Fruit fly (Drosophila melanogaster) whole organism, embryonic: ENCODE results near the gene EMC6.

Source experiments
- Aef1 ChIP-seq: fragments of 200-800 bp; sonication (Bioruptor generic); IDR thresholded peaks from 3 replicates; pipeline ENCODE4 v1.3.6; 2022; ENCODE audit warnings: missing biosample characterization, missing genetic modification characterization
- Atf-2 ChIP-seq: fragments of 200-800 bp; sonication (Bioruptor generic); optimal IDR thresholded peaks from 2 replicates; lab custom pipeline; 2016; ENCODE audit warnings: missing biosample characterization, missing genetic modification characterization
- B-H1 ChIP-seq: fragments of 200-800 bp; sonication (Bioruptor generic); IDR thresholded peaks from 3 replicates; pipeline ENCODE4 v1.3.6; 2022; ENCODE audit warnings: missing biosample characterization, missing genetic modification characterization
- CG10321 ChIP-seq: fragments of 200-800 bp; sonication (Bioruptor generic); IDR thresholded peaks from 2 replicates; pipeline ENCODE4 v1.3.6; 2022; ENCODE audit warnings: missing biosample characterization, missing genetic modification characterization
- CG10366 ChIP-seq: fragments of 200-800 bp; sonication (Bioruptor generic); IDR thresholded peaks from 2 replicates; pipeline ENCODE4 v1.3.6; 2022; ENCODE audit warnings: missing biosample characterization, missing genetic modification characterization
- CG10543 ChIP-seq: fragments of 200-800 bp; sonication (Bioruptor generic); optimal IDR thresholded peaks from 3 replicates; lab custom pipeline; 2017; ENCODE audit warnings: missing biosample characterization, mild to moderate bottlenecking, missing genetic modification characterization, moderate library complexity
- CG10565 ChIP-seq: fragments of 200-800 bp; sonication (Bioruptor generic); optimal IDR thresholded peaks from 3 replicates; lab custom pipeline; 2016; ENCODE audit warnings: missing biosample characterization, mild to moderate bottlenecking, missing genetic modification characterization
- CG11085 ChIP-seq: fragments of 200-800 bp; sonication (Bioruptor generic); IDR thresholded peaks from 2 replicates; pipeline ENCODE4 v1.3.6; 2022; ENCODE audit warnings: missing biosample characterization, missing genetic modification characterization
- CG12104 ChIP-seq: fragments of 200-800 bp; sonication (Bioruptor generic); optimal IDR thresholded peaks from 3 replicates; lab custom pipeline; 2016; ENCODE audit warnings: missing biosample characterization, missing genetic modification characterization
- CG15269 ChIP-seq: fragments of 200-800 bp; sonication (Bioruptor generic); optimal IDR thresholded peaks from 2 replicates; lab custom pipeline; 2018; ENCODE audit warnings: missing biosample characterization, mild to moderate bottlenecking, missing genetic modification characterization, moderate library complexity
- CG17568 ChIP-seq: fragments of 200-800 bp; sonication (Bioruptor generic); optimal IDR thresholded peaks from 2 replicates; lab custom pipeline; 2018; ENCODE audit warnings: missing biosample characterization, mild to moderate bottlenecking, missing genetic modification characterization, moderate library complexity
- CG18011 ChIP-seq: fragments of 200-800 bp; sonication (Bioruptor generic); optimal IDR thresholded peaks from 2 replicates; lab custom pipeline; 2017; ENCODE audit warnings: missing biosample characterization, missing genetic modification characterization, mild to moderate bottlenecking, moderate library complexity, missing genotype
- CG18476 ChIP-seq: fragments of 200-800 bp; sonication (Bioruptor generic); optimal IDR thresholded peaks from 2 replicates; lab custom pipeline; 2016; ENCODE audit warnings: missing biosample characterization, mild to moderate bottlenecking, missing genetic modification characterization
- CG18764 ChIP-seq: fragments of 200-800 bp; sonication (Bioruptor generic); optimal IDR thresholded peaks from 3 replicates; lab custom pipeline; 2016; ENCODE audit warnings: missing biosample characterization, missing genetic modification characterization
- CG32772 ChIP-seq: fragments of 200-800 bp; sonication (Bioruptor generic); IDR thresholded peaks from 2 replicates; pipeline ENCODE4 v1.3.6; 2022; ENCODE audit warnings: missing biosample characterization, missing genetic modification characterization
- CG3838 ChIP-seq: fragments of 200-800 bp; sonication (Bioruptor generic); optimal IDR thresholded peaks from 3 replicates; lab custom pipeline; 2016; ENCODE audit warnings: missing biosample characterization, missing genetic modification characterization
- CG43689 ChIP-seq: fragments of 200-800 bp; sonication (Bioruptor generic); IDR thresholded peaks from 2 replicates; pipeline ENCODE4 v1.3.6; 2022; ENCODE audit warnings: missing biosample characterization, missing genetic modification characterization
- CG4730 ChIP-seq: fragments of 200-800 bp; sonication (Bioruptor generic); IDR thresholded peaks from 2 replicates; pipeline ENCODE4 v1.3.6; 2022; ENCODE audit warnings: missing biosample characterization, missing genetic modification characterization
- CG6272 ChIP-seq: fragments of 200-800 bp; sonication (Bioruptor generic); IDR thresholded peaks from 2 replicates; pipeline ENCODE4 v1.3.6; 2022; ENCODE audit warnings: missing biosample characterization, missing genetic modification characterization
- CG7372 ChIP-seq: fragments of 200-800 bp; sonication (Bioruptor generic); IDR thresholded peaks from 2 replicates; pipeline ENCODE4 v1.3.6; 2022; ENCODE audit warnings: missing biosample characterization, missing genetic modification characterization
- CG7786 ChIP-seq: fragments of 200-800 bp; sonication (Bioruptor generic); optimal IDR thresholded peaks from 2 replicates; lab custom pipeline; 2016; ENCODE audit warnings: missing biosample characterization, missing genetic modification characterization
- CG8359 ChIP-seq: fragments of 200-800 bp; sonication (Bioruptor generic); optimal IDR thresholded peaks from 2 replicates; lab custom pipeline; 2017; ENCODE audit warnings: missing biosample characterization, mild to moderate bottlenecking, missing genetic modification characterization, borderline replicate concordance
- CG8944 ChIP-seq: fragments of 200-800 bp; sonication (Bioruptor generic); optimal IDR thresholded peaks from 3 replicates; lab custom pipeline; 2016; ENCODE audit warnings: missing biosample characterization, missing genetic modification characterization
- CkIIα-i1 ChIP-seq: fragments of 200-800 bp; sonication (Bioruptor generic); IDR thresholded peaks from 2 replicates; pipeline ENCODE4 v1.3.6; 2022; ENCODE audit warnings: missing biosample characterization, missing genetic modification characterization
- Doc3 ChIP-seq: fragments of 200-800 bp; sonication (Bioruptor generic); IDR thresholded peaks from 3 replicates; pipeline ENCODE4 v1.3.6; 2022; ENCODE audit warnings: missing biosample characterization, missing genetic modification characterization; ENCODE audit not compliant: partially characterized antibody
- Dp ChIP-seq: fragments of 200-800 bp; sonication (Bioruptor generic); optimal IDR thresholded peaks from 2 replicates; lab custom pipeline; 2018; ENCODE audit warnings: missing biosample characterization, mild to moderate bottlenecking, missing genetic modification characterization, moderate library complexity
- Eip74EF ChIP-seq, 2 experiments: fragments of 200-800 bp in 1 of 2; fragments of >200 bp in 1 of 2; sonication (Bioruptor generic) in 1 of 2; optimal IDR thresholded peaks; 2 replicates each; lab custom pipeline; 2017 to 2019; ENCODE audit warnings: missing biosample characterization in 2 of 2, missing genetic modification characterization in 2 of 2, mild to moderate bottlenecking in 1 of 2, moderate library complexity in 1 of 2
- GATAe ChIP-seq: fragments of 200-800 bp; sonication (Bioruptor generic); conservative IDR thresholded peaks from 2 replicates; pipeline ENCODE4 v1.3.6; 2022; ENCODE audit warnings: missing biosample characterization, missing genetic modification characterization
- Jarid2 ChIP-seq: fragments of 200-800 bp; sonication (Bioruptor generic); optimal IDR thresholded peaks from 3 replicates; lab custom pipeline; 2017; ENCODE audit warnings: mild to moderate bottlenecking, missing biosample characterization, missing genetic modification reagents, missing genetic modification characterization
- MBD-R2 ChIP-seq: fragments of 200-800 bp; sonication (Bioruptor generic); IDR thresholded peaks from 2 replicates; pipeline ENCODE4 v1.3.6; 2022; ENCODE audit warnings: missing biosample characterization, missing genetic modification characterization
- Meics ChIP-seq: fragments of 200-800 bp; sonication (Bioruptor generic); optimal IDR thresholded peaks from 2 replicates; lab custom pipeline; 2017; ENCODE audit warnings: missing biosample characterization, mild to moderate bottlenecking, missing genetic modification characterization
- Myb ChIP-seq: fragments of 200-800 bp; sonication (Bioruptor generic); optimal IDR thresholded peaks from 2 replicates; lab custom pipeline; 2016; ENCODE audit warnings: missing biosample characterization, missing genetic modification characterization
- Tbp ChIP-seq: fragments of >200 bp; optimal IDR thresholded peaks from 2 replicates; lab custom pipeline; 2018; ENCODE audit warnings: missing biosample characterization, missing genetic modification characterization
- Usf ChIP-seq: fragments of 200-800 bp; sonication (Bioruptor generic); optimal IDR thresholded peaks from 2 replicates; lab custom pipeline; 2017; ENCODE audit warnings: missing genotype, missing biosample characterization, missing genetic modification characterization
- bbx ChIP-seq: fragments of 200-800 bp; sonication (Bioruptor generic); IDR thresholded peaks from 2 replicates; pipeline ENCODE4 v1.3.6; 2022; ENCODE audit warnings: missing biosample characterization, missing genetic modification characterization; ENCODE audit not compliant: partially characterized antibody
- da ChIP-seq: fragments of 200-800 bp; sonication (Bioruptor generic); optimal IDR thresholded peaks from 2 replicates; lab custom pipeline; 2016; ENCODE audit warnings: missing biosample characterization, missing genetic modification characterization
- dmrt99B ChIP-seq: fragments of 200-800 bp; sonication (Bioruptor generic); optimal IDR thresholded peaks from 2 replicates; lab custom pipeline; 2018; ENCODE audit warnings: missing biosample characterization, mild to moderate bottlenecking, missing genetic modification characterization, moderate library complexity
- fd96Cb ChIP-seq: fragments of 200-800 bp; sonication (Bioruptor generic); optimal IDR thresholded peaks from 2 replicates; lab custom pipeline; 2018; ENCODE audit warnings: missing biosample characterization, mild to moderate bottlenecking, missing genetic modification characterization, moderate library complexity
- gem ChIP-seq: fragments of 200-800 bp; sonication (Bioruptor generic); optimal IDR thresholded peaks from 2 replicates; lab custom pipeline; 2019; ENCODE audit warnings: missing biosample characterization, mild to moderate bottlenecking, missing genetic modification characterization, moderate library complexity
- gro ChIP-seq: fragments of 200-800 bp; sonication (Bioruptor generic); optimal IDR thresholded peaks from 2 replicates; lab custom pipeline; 2016; ENCODE audit warnings: missing biosample characterization, missing genetic modification characterization
- ken ChIP-seq: fragments of 200-800 bp; sonication (Bioruptor generic); IDR thresholded peaks from 3 replicates; pipeline ENCODE4 v1.3.6; 2022; ENCODE audit warnings: missing biosample characterization, missing genetic modification characterization
- onecut ChIP-seq: fragments of 200-800 bp; sonication (Bioruptor generic); IDR thresholded peaks from 2 replicates; pipeline ENCODE4 v1.3.6; 2022; ENCODE audit warnings: missing biosample characterization, missing genetic modification characterization
- ranshi ChIP-seq: fragments of 200-800 bp; sonication (Bioruptor generic); IDR thresholded peaks from 2 replicates; pipeline ENCODE4 v1.3.6; 2022; ENCODE audit warnings: missing biosample characterization, missing genetic modification characterization
- run ChIP-seq: fragments of 200-800 bp; sonication (Bioruptor generic); optimal IDR thresholded peaks from 3 replicates; lab custom pipeline; 2018; ENCODE audit warnings: missing biosample characterization, mild to moderate bottlenecking, missing genetic modification characterization
- sens-2 ChIP-seq: fragments of 200-800 bp; sonication (Bioruptor generic); IDR thresholded peaks from 2 replicates; pipeline ENCODE4 v1.3.6; 2022; ENCODE audit warnings: missing biosample characterization, missing genetic modification characterization
- shn ChIP-seq: fragments of 200-800 bp; sonication (Bioruptor generic); optimal IDR thresholded peaks from 3 replicates; lab custom pipeline; 2016; ENCODE audit warnings: missing biosample characterization, missing genetic modification characterization
- sim ChIP-seq: fragments of 200-800 bp; sonication (Bioruptor generic); IDR thresholded peaks from 2 replicates; pipeline ENCODE4 v1.3.6; 2022; ENCODE audit warnings: missing biosample characterization, missing genetic modification characterization
- so ChIP-seq: fragments of 200-800 bp; sonication (Bioruptor generic); IDR thresholded peaks from 3 replicates; pipeline ENCODE4 v1.3.6; 2022; ENCODE audit warnings: missing biosample characterization, missing genetic modification characterization
- sqz ChIP-seq: fragments of 200-800 bp; sonication (Bioruptor generic); optimal IDR thresholded peaks from 3 replicates; lab custom pipeline; 2018; ENCODE audit warnings: missing biosample characterization, mild to moderate bottlenecking, missing genetic modification characterization
- tup ChIP-seq: fragments of 200-800 bp; sonication (Bioruptor generic); optimal IDR thresholded peaks from 2 replicates; lab custom pipeline; 2016; ENCODE audit warnings: missing biosample characterization, mild to moderate bottlenecking, missing genetic modification characterization, moderate library complexity
- twi ChIP-seq: fragments of 200-800 bp; optimal IDR thresholded peaks from 2 replicates; lab custom pipeline; 2019; ENCODE audit warnings: missing biosample characterization, mild to moderate bottlenecking, missing genetic modification characterization, moderate library complexity
- vnd ChIP-seq: fragments of 200-800 bp; sonication (Bioruptor generic); IDR thresholded peaks from 3 replicates; pipeline ENCODE4 v1.3.6; 2022; ENCODE audit warnings: missing biosample characterization, missing genetic modification characterization; ENCODE audit not compliant: partially characterized antibody

EMC6 gene

dm6 chr3R:25074558-25074964, 49.7 kb upstream of the EMC6 start, which contains the start of the genes shams and CG11920 (continued):
- TF ChIP-seq gem (tag; lab: Kevin White, UChicago) (peak; percentile 57), Doc3 (GFP tag; lab: Robert Waterston, UW) (0 out of 3 replicates have a peak, but pooled peaks have one; percentile 36), CG15269 (tag; lab: Kevin White, UChicago) (no peak), sens-2 (GFP tag; lab: Robert Waterston, UW) (no peak), Aef1 (GFP tag; lab: Robert Waterston, UW) (no peak), CG10565 (no peak), sim (GFP tag; lab: Robert Waterston, UW) (no peak), so (GFP tag; lab: Robert Waterston, UW) (no peak), Atf-2 (GFP tag; lab: Kevin White, UChicago) (no peak), CG10543 (no peak), CG7372 (GFP tag; lab: Robert Waterston, UW) (no peak), CG11085 (GFP tag; lab: Robert Waterston, UW) (no peak), tup (GFP tag; lab: Kevin White, UChicago) (no peak), twi (peak; percentile 45), CG43689 (GFP tag; lab: Robert Waterston, UW) (no peak), CkIIα-i1 (no peak), shn (GFP tag; lab: Kevin White, UChicago) (no peak), CG10366 (GFP tag; lab: Robert Waterston, UW) (no peak), Meics (GFP tag; lab: Kevin White, UChicago) (no peak), MBD-R2 (peak; percentile 62; the same call in 1 of the 2 replicates), da (GFP tag; lab: Kevin White, UChicago) (no peak), run (tag; lab: Kevin White, UChicago) (no peak), CG4730 (GFP tag; lab: Robert Waterston, UW) (no peak), Dp (GFP tag; lab: Kevin White, UChicago) (peak; percentile 30), fd96Cb (no peak), CG12104 (GFP tag; lab: Kevin White, UChicago) (no peak), CG8944 (GFP tag; lab: Kevin White, UChicago) (no peak), GATAe (no peak), CG6272 (GFP tag; lab: Robert Waterston, UW) (no peak), vnd (GFP tag; lab: Robert Waterston, UW) (peak; percentile 52; the same call in 1 of the 3 replicates), onecut (GFP tag; lab: Robert Waterston, UW) (no peak), CG10321 (no peak), ken (GFP tag; lab: Robert Waterston, UW) (no peak), Myb (GFP tag; lab: Kevin White, UChicago) (no peak), CG8359 (GFP tag; lab: Kevin White, UChicago) (no peak), gro (GFP tag; lab: Kevin White, UChicago) (peak; percentile 40), dmrt99B (no peak), bbx (peak; percentile 33; the same call in 1 of the 2 replicates), CG17568 (GFP tag; lab: Kevin White, UChicago) (peak; percentile 31), CG32772 (no peak), CG3838 (GFP tag; lab: Kevin White, UChicago) (peak; percentile 36), CG18764 (GFP tag; lab: Kevin White, UChicago) (no peak), CG18011 (GFP tag; lab: Kevin White, UChicago) (no peak), CG7786 (GFP tag; lab: Kevin White, UChicago) (no peak), CG18476 (no peak), Eip74EF (GFP tag; optimal IDR thresholded peaks at IDR 0.05; lab: Kevin White, UChicago) (no peak), ranshi (GFP tag; lab: Robert Waterston, UW) (no peak), Jarid2 (GFP tag; lab: Kevin White, UChicago) (no peak), Tbp (GFP tag; lab: Kevin White, UChicago) (no peak), Usf (no peak), sqz (no peak), B-H1 (GFP tag; lab: Robert Waterston, UW) (no peak)
